Worm (Caenorhabditis elegans): ENCODE results near the gene rpn-12.

rpn-12 gene

ce11 chrII:11652679-11653174 is at the start of gene rpn-12, which contains the start of gene rad-23:
Gene rpn-12 (plus strand): TSS chrII:11653124.
Gene rad-23 (minus strand): TSS chrII:11652729.
- TF ChIP-seq mml-1 (tag; optimal IDR thresholded peaks at IDR 0.05) (no peak), nhr-11 (tag; optimal IDR thresholded peaks at IDR 0.05) (no peak), nhr-77 (tag; optimal IDR thresholded peaks at IDR 0.05) (no peak), lin-39 (tag; optimal IDR thresholded peaks at IDR 0.05) (peak; percentile 69), nhr-237 (tag; optimal IDR thresholded peaks at IDR 0.05) (no peak), nhr-76 (tag; optimal IDR thresholded peaks at IDR 0.05) (no peak), lsy-12 (tag; optimal IDR thresholded peaks at IDR 0.05) (no peak), hmg-11 (tag; optimal IDR thresholded peaks at IDR 0.05) (no peak), R02D3.7 (tag; optimal IDR thresholded peaks at IDR 0.05) (peak; percentile 87), egl-5 (tag; optimal IDR thresholded peaks at IDR 0.05) (peak; percentile 94), egl-27 (tag; optimal IDR thresholded peaks at IDR 0.05) (no peak), ceh-16 (tag; optimal IDR thresholded peaks at IDR 0.05) (no peak), fkh-10 (GFP tag; optimal IDR thresholded peaks at IDR 0.05) (no peak), tbx-2 (tag; optimal IDR thresholded peaks at IDR 0.05) (no peak), snpc-4 (tag; optimal IDR thresholded peaks at IDR 0.05) (peak; percentile 40), ztf-11 (tag; optimal IDR thresholded peaks at IDR 0.05) (no peak), unc-62 (GFP tag; optimal IDR thresholded peaks at IDR 0.05) (no peak), aly-2 (tag; optimal IDR thresholded peaks at IDR 0.05) (no peak), nhr-12 (tag; optimal IDR thresholded peaks at IDR 0.05) (no peak), eor-1 (tag; optimal IDR thresholded peaks at IDR 0.05) (no peak), elt-1 (tag; optimal IDR thresholded peaks at IDR 0.05) (no peak), ama-1 (optimal IDR thresholded peaks at IDR 0.05) (no peak), ceh-28 (tag; optimal IDR thresholded peaks at IDR 0.05) (no peak), skn-1 (tag; optimal IDR thresholded peaks at IDR 0.05) (peak; percentile 100), elt-2 (tag; optimal IDR thresholded peaks at IDR 0.05) (peak; percentile 40), elt-3 (tag; optimal IDR thresholded peaks at IDR 0.05) (no peak), nhr-25 (tag; optimal IDR thresholded peaks at IDR 0.05) (peak; percentile 26), ztf-4 (tag; optimal IDR thresholded peaks at IDR 0.05) (no peak), pqm-1 (tag; optimal IDR thresholded peaks at IDR 0.05) (no peak), mdl-1 (tag; optimal IDR thresholded peaks at IDR 0.05) (no peak), nhr-23 (tag; optimal IDR thresholded peaks at IDR 0.05) (peak; percentile 78), fkh-2 (tag; optimal IDR thresholded peaks at IDR 0.05) (no peak), nhr-43 (tag; optimal IDR thresholded peaks at IDR 0.05; ENCODE audit: poor library complexity, severe bottlenecking) (peak; percentile 28), lin-15B (tag; optimal IDR thresholded peaks at IDR 0.05) (peak; percentile 83), jun-1 (tag; optimal IDR thresholded peaks at IDR 0.05) (peak; percentile 19), daf-12 (tag; optimal IDR thresholded peaks at IDR 0.05) (no peak), zag-1 (tag; optimal IDR thresholded peaks at IDR 0.05) (no peak), sea-2 (GFP tag; optimal IDR thresholded peaks at IDR 0.05) (no peak), nhr-67 (tag; optimal IDR thresholded peaks at IDR 0.05) (no peak), ceh-9 (tag; optimal IDR thresholded peaks at IDR 0.05) (no peak), fos-1 (tag; optimal IDR thresholded peaks at IDR 0.05) (no peak), unc-39 (tag; optimal IDR thresholded peaks at IDR 0.05) (no peak), nhr-28 (tag; optimal IDR thresholded peaks at IDR 0.05) (no peak), nfya-1 (tag; optimal IDR thresholded peaks at IDR 0.05; ENCODE audit: insufficient read depth) (peak; percentile 83), ZK546.5 (tag; optimal IDR thresholded peaks at IDR 0.05) (no peak), pha-4 (tag; optimal IDR thresholded peaks at IDR 0.05) (peak; percentile 90), ceh-82 (tag; optimal IDR thresholded peaks at IDR 0.05) (no peak)

ce11 chrII:11604613-11605012 is 48.3 kb upstream of the rpn-12 start:
- TF ChIP-seq nhr-43 (tag; optimal IDR thresholded peaks at IDR 0.05; ENCODE audit: poor library complexity, severe bottlenecking) = no peak
- peak; percentile 82 for TF ChIP-seq elt-2 (tag; optimal IDR thresholded peaks at IDR 0.05)
- TF ChIP-seq egl-27 (tag; optimal IDR thresholded peaks at IDR 0.05) = no peak
- no peak for TF ChIP-seq lsy-12 (tag; optimal IDR thresholded peaks at IDR 0.05)
- TF ChIP-seq fkh-10 (GFP tag; optimal IDR thresholded peaks at IDR 0.05) = no peak
- no peak for TF ChIP-seq mdl-1 (tag; optimal IDR thresholded peaks at IDR 0.05)
- TF ChIP-seq pqm-1 (tag; optimal IDR thresholded peaks at IDR 0.05) = peak; percentile 67
- TF ChIP-seq pha-4 (tag; optimal IDR thresholded peaks at IDR 0.05) = peak; percentile 58
